Worm (Caenorhabditis elegans) whole organism, L4/young adult: ENCODE results near the gene K02A6.4.

Source experiments
- W03F9.2 ChIP-seq: fragments of 150-350 bp; optimal IDR thresholded peaks from 2 replicates; lab custom pipeline; 2014; ENCODE audit warnings: missing biosample characterization, missing genetic modification characterization
- dao-5 ChIP-seq: sonication (generic microtip); optimal IDR thresholded peaks from 2 replicates; lab custom pipeline; 2016; ENCODE audit warnings: missing genotype, missing genetic modification characterization, moderate library complexity, missing compliant biosample characterization
- him-1 ChIP-seq: sonication (generic microtip); optimal IDR thresholded peaks from 2 replicates; lab custom pipeline; 2016; ENCODE audit warnings: missing genotype, missing genetic modification reagents, missing genetic modification characterization, missing compliant biosample characterization

Gene K02A6.4

ce11 chrX:8218653-8219052, at the start of gene K02A6.4:
Gene K02A6.4 (minus strand): TSS chrX:8218753.
- no peak for TF ChIP-seq W03F9.2 (tag; lab: Kevin White, UChicago)
- no peak for TF ChIP-seq dao-5 (tag; lab: Kevin White, UChicago)
- TF ChIP-seq him-1 (tag; lab: Kevin White, UChicago), result no peak

DNA sequence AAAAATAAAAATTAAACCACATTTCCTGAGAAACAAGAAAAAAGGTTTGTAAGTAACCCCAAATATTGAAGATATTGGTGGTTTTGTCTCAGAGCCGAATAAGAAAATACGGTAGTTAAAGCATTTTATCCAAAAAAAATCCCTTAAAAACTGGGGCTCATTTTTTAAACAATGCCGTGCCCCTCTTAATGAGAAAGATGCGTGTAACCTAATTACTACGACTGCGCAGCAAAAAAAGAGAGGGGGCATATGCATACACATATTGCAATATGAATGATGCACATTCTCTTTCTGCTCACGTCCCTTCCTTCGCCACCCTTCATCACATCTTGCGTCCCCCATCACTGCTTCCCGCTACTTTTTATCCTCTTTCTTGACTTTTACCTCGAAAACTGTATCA, 49.5 kb upstream of the K02A6.4 start:
- no peak for TF ChIP-seq him-1 (tag; lab: Kevin White, UChicago)
- no peak for TF ChIP-seq dao-5 (tag; lab: Kevin White, UChicago)
- no peak for TF ChIP-seq W03F9.2 (tag; lab: Kevin White, UChicago)

DNA sequence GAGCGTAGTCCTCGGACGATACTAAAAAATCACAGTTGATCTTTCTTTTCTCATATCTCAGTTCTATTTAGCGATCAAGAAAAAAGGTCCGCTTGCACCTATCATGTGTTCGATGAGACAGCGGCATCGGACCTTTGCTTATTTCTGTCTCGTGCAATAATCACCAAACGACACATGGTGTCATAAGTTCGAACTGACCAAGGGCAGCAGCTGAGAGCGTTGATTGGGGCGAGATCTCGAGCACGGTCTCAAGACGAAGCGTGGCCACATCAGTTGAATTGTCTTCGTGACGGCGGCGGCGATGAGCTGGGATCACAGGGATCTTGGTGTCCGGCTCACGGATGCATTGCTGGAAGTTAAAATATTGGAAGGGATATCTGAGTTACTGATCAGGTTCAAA, 44.2 kb upstream of the K02A6.4 start:
- TF ChIP-seq dao-5 (tag; lab: Kevin White, UChicago), result no peak
- TF ChIP-seq him-1 (tag; lab: Kevin White, UChicago), result no peak
- no peak for TF ChIP-seq W03F9.2 (tag; lab: Kevin White, UChicago)

DNA sequence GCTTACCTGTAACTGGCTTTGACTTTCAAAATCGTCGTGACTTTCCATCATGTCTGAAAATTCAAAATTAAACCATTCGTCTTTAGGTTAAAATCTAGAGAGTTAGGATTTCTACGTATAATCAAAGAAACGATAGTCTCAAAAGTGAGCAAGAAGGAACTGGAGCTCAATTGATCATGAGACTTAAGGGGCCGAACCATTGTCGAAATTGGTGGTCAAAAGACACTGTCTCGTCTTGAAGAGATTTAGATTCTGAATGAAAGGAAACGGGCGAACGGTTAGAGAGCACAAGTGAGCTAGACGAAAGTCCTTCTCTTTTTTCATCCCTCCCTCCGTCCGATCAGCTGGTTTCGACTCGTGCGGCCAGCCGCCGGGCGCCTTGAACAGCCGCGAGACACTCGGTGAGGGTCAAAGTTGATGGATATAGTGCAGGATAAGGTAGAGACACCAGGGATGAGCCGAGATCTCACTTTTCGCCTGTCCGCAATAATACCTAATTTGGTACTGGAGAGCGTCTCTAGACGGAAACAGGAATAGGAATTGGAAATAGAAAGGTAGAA, 42.7 kb upstream of the K02A6.4 start, which contains the start of gene M60.7:
TSS of gene M60.7 (minus strand) at position 51 of the 560 bp plus-strand sequence.
- TF ChIP-seq dao-5 (tag; lab: Kevin White, UChicago) (no peak), him-1 (tag; lab: Kevin White, UChicago) (no peak), W03F9.2 (tag; lab: Kevin White, UChicago) (no peak)

ce11 chrX:8257687-8258086, 39.1 kb upstream of the K02A6.4 start:
- TF ChIP-seq dao-5 (tag; lab: Kevin White, UChicago) (no peak), him-1 (tag; lab: Kevin White, UChicago) (no peak), W03F9.2 (tag; lab: Kevin White, UChicago) (no peak)

ce11 chrX:8255433-8255832, 36.9 kb upstream of the K02A6.4 start:
- TF ChIP-seq him-1 (tag; lab: Kevin White, UChicago) (no peak), W03F9.2 (tag; lab: Kevin White, UChicago) (no peak), dao-5 (tag; lab: Kevin White, UChicago) (no peak)

ce11 chrX:8252293-8252692, 33.7 kb upstream of the K02A6.4 start, which contains the start of gene M60.6:
Gene M60.6 (minus strand): TSS chrX:8252458.
- no peak for TF ChIP-seq W03F9.2 (tag; lab: Kevin White, UChicago)
- no peak for TF ChIP-seq dao-5 (tag; lab: Kevin White, UChicago)
- TF ChIP-seq him-1 (tag; lab: Kevin White, UChicago), result no peak

DNA sequence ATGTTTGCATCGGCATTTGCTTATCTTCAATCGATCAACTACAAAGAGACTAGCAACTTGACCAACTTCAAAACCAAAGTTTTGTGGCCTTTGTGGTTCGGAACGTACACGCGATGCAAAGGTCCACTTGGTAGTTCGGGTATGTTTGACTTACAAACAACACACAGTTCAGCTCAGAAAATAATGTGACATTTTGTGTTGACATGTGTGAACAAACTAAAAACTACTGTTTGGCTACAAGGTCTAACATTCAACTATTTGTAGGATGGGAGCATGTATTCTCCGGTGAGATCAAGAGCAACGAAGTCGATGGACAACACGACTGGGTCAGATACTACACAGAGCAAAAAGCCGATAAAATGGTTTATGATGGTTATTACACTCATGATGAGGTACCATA, 28.5 kb upstream of the K02A6.4 start:
- TF ChIP-seq dao-5 (tag; lab: Kevin White, UChicago) (no peak), W03F9.2 (tag; lab: Kevin White, UChicago) (no peak), him-1 (tag; lab: Kevin White, UChicago) (no peak)

- no peak for TF ChIP-seq W03F9.2 (tag; lab: Kevin White, UChicago)
- no peak for TF ChIP-seq him-1 (tag; lab: Kevin White, UChicago)
- no peak for TF ChIP-seq dao-5 (tag; lab: Kevin White, UChicago)
Observed at ce11 chrX:8246126-8246525, 27.6 kb upstream of the K02A6.4 start, which contains the start of gene kqt-2. Gene kqt-2 (minus strand): TSS chrX:8246369.

DNA sequence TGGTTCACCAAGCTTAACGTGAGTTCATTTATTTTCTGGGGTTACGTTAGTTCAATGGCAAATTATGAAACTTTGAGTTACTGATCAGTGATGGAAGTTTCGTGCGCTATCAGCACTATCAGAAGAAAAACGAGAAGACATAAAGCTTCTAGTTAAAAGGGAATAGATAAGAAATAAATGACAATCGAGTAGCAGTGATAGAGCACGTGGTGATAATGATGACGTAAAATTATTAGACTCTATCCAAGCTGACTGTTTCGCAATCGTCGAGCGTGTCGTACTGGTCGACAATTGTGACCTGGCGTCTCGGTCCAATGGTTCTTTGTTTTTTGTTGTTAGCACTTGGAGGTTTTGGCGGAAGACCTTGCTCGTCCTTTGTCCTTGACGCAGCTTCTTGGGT, 24.6 kb upstream of the K02A6.4 start:
- no peak for TF ChIP-seq W03F9.2 (tag; lab: Kevin White, UChicago)
- TF ChIP-seq dao-5 (tag; lab: Kevin White, UChicago), result no peak
- no peak for TF ChIP-seq him-1 (tag; lab: Kevin White, UChicago)

DNA sequence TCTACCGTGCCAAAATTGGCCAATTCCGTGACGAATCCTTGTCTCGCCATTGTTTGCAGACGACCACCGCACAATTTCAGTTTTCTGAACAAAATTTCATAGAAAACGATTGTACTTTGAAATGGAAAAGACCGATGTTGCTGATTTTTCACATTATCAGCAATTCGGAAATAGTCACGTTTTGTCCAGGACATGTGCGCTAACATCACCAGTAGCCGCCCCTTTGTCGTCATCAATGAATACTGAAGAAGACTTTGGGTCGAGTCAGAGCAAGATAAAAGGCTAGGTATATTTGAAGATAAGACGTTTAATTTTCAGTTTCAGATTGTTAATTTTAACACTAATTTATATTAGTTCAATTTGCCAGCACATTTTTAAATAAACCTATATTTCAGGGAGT, 23.4 kb upstream of the K02A6.4 start, which contains the start of gene endu-2:
TSS of gene endu-2 (plus strand) at position 396 of the 400 bp plus-strand sequence.
- TF ChIP-seq him-1 (tag; lab: Kevin White, UChicago) (no peak), W03F9.2 (tag; lab: Kevin White, UChicago) (no peak), dao-5 (tag; lab: Kevin White, UChicago) (no peak)

ce11 chrX:8238639-8239055, 20.1 kb upstream of the K02A6.4 start:
- no peak for TF ChIP-seq W03F9.2 (tag; lab: Kevin White, UChicago)
- TF ChIP-seq him-1 (tag; lab: Kevin White, UChicago), result no peak
- no peak for TF ChIP-seq dao-5 (tag; lab: Kevin White, UChicago)

- no peak for TF ChIP-seq him-1 (tag; lab: Kevin White, UChicago)
- TF ChIP-seq dao-5 (tag; lab: Kevin White, UChicago), result no peak
- no peak for TF ChIP-seq W03F9.2 (tag; lab: Kevin White, UChicago)
Observed at ce11 chrX:8236515-8236914, 18.0 kb upstream of the K02A6.4 start.

- TF ChIP-seq W03F9.2 (tag; lab: Kevin White, UChicago) (no peak), him-1 (tag; lab: Kevin White, UChicago) (no peak), dao-5 (tag; lab: Kevin White, UChicago) (no peak)
Observed at ce11 chrX:8235994-8236393, 17.4 kb upstream of the K02A6.4 start, which contains the start of gene M60.4. Gene M60.4 (minus strand): TSS chrX:8236314.
